Fruit fly (Drosophila melanogaster) S2 (cell line): Measurements from ENCODE around the gene CG6996.

Experiments used
- CG8478 ChIP-seq: fragments of >200 bp; optimal IDR thresholded peaks from 2 replicates; lab custom pipeline; 2018
- CTCF ChIP-seq, 2 experiments: fragments of >200 bp; optimal IDR thresholded peaks; 2 replicates each; lab custom pipeline; 2018

DNA sequence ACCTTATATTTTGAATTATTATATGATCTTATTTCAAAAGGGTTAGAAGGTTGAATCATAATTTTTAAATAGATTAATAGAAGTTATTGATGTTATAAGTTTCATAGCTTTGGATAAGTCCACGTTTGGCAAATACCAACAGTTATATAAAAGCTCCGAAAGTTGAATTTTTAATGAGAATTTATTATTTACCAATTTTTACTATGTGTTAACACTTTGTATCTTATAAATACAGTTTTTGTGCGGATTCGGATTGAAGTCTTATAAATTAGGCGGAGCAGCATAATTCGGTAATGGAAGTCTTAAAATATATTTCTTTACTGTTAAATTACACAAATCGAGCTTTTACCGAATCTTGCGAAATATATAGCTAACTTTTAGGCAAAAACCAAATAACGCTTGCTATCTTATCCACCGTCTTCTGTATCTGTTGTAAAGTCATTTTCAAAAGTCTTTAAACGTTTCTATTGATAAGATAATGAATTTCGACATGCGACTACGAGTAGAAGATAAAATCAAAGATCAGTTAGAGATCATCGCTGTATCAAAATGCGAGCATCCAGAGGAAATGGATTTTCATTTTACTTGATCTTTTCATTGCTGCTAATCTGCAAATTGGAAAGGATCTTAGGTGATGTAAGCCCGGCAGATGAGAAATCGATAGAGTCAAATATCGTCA, 7.6 kb upstream of the CG6996 start, which contains the start of gene CG42833:
- TF ChIP-seq CG8478 (lab: Kevin White, UChicago): no peak
- TF ChIP-seq CTCF (optimal IDR thresholded peaks at IDR 0.05; lab: Kevin White, UChicago): no peak
